Fruit fly (Drosophila melanogaster): ENCODE data around the gene Irc.
"Not testable (repeated sequence)": the region's sequence is repeated elsewhere in the genome, so short reads cannot be mapped to it uniquely, and the experiment has no call there.

DNA sequence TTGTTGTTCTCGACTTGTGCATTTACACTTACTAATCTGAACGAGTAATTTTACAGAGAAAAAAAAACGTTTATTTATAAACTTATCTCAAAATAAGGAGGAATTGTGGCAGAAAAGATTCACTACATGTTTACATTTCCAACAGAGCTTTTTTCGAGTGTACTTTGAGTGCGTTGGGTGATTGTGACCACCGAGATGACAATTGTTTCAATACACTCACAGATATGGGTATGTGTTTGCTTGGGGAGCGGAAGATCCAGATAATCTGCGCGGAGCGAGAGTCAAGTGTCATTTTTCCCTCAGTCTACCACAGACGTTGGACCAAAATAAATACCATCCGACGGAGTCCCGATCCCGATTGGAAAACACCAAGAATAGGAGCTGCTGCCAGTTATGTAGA, 14.2 kb upstream of the Irc start, which contains the start of gene MESK4:
- TF ChIP-seq vri, CG11902, Sox15 (GFP tag; optimal IDR thresholded peaks at IDR 0.05): not testable (repeated sequence)
